Worm (Caenorhabditis elegans) whole organism, L4/young adult: Measurements from ENCODE around the gene srv-21.

Experiments
- W03F9.2 ChIP-seq: fragments of 150-350 bp; optimal IDR thresholded peaks from 2 replicates; lab custom pipeline; 2014; ENCODE audit warnings: missing biosample characterization, missing genetic modification characterization
- dao-5 ChIP-seq: sonication (generic microtip); optimal IDR thresholded peaks from 2 replicates; lab custom pipeline; 2016; ENCODE audit warnings: missing genotype, missing genetic modification characterization, moderate library complexity, missing compliant biosample characterization
- him-1 ChIP-seq: sonication (generic microtip); optimal IDR thresholded peaks from 2 replicates; lab custom pipeline; 2016; ENCODE audit warnings: missing genotype, missing genetic modification reagents, missing genetic modification characterization, missing compliant biosample characterization

DNA sequence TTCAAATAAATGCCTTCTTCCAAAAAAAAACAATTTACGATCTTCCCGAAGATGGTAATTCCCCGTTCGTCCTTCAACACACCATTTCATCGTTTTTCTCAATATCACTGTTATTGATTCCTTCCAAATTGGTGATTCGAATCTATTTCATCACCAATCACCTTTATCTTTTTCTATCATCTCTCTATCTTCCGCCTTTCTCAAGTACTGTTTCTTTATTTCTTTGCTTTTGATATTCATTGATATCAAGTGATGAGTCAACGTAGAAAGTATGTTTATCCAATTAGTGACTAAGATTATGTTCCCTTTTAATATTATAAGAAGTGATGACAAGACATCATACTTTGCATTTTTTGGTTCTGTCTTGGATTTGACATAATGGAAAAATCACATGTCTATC, 47.1 kb upstream of the srv-21 start:
- TF ChIP-seq him-1 (tag; lab: Kevin White, UChicago) (no peak), dao-5 (no peak), W03F9.2 (tag; lab: Kevin White, UChicago) (no peak)
